Fruit fly (Drosophila melanogaster) whole organism, embryonic: ENCODE measurements around the gene pico.
A peak's percentile ranks its signal among the peaks of the same experiment; 100 is the strongest.

Source experiments
- Antp ChIP-seq: fragments of 200-800 bp; sonication (Bioruptor generic); optimal IDR thresholded peaks from 3 replicates; lab custom pipeline; 2016; ENCODE audit warnings: missing biosample characterization, missing genetic modification characterization
- Bdp1 ChIP-seq: fragments of 200-800 bp; sonication (Bioruptor generic); optimal IDR thresholded peaks from 3 replicates; lab custom pipeline; 2016; ENCODE audit warnings: missing biosample characterization, missing genetic modification characterization
- CG10321 ChIP-seq: fragments of 200-800 bp; sonication (Bioruptor generic); IDR thresholded peaks from 2 replicates; pipeline ENCODE4 v1.3.6; 2022; ENCODE audit warnings: missing biosample characterization, missing genetic modification characterization
- CG10462 ChIP-seq: fragments of 200-800 bp; sonication (Bioruptor generic); optimal IDR thresholded peaks from 2 replicates; lab custom pipeline; 2016; ENCODE audit warnings: missing biosample characterization, missing genetic modification characterization
- CG11093 ChIP-seq: fragments of 200-800 bp; sonication (Bioruptor generic); IDR thresholded peaks from 3 replicates; pipeline ENCODE4 v1.3.6; 2022; ENCODE audit warnings: missing biosample characterization, missing genetic modification characterization
- CG11456 ChIP-seq: fragments of 200-800 bp; sonication (Bioruptor generic); IDR thresholded peaks from 3 replicates; pipeline ENCODE4 v1.3.6; 2022; ENCODE audit warnings: missing biosample characterization, missing genetic modification characterization
- CG11723 ChIP-seq: fragments of 200-800 bp; sonication (Bioruptor generic); optimal IDR thresholded peaks from 2 replicates; lab custom pipeline; 2017; ENCODE audit warnings: missing biosample characterization, mild to moderate bottlenecking, missing genetic modification characterization
- CG12236 ChIP-seq: fragments of 200-800 bp; sonication (Bioruptor generic); optimal IDR thresholded peaks from 2 replicates; lab custom pipeline; 2016; ENCODE audit warnings: missing biosample characterization, missing genetic modification characterization
- CG12391 ChIP-seq: fragments of 200-800 bp; sonication (Bioruptor generic); optimal IDR thresholded peaks from 3 replicates; lab custom pipeline; 2018; ENCODE audit warnings: missing biosample characterization, mild to moderate bottlenecking, missing genetic modification characterization, moderate library complexity
- CG13296 ChIP-seq: fragments of 200-800 bp; sonication (Bioruptor generic); optimal IDR thresholded peaks from 3 replicates; lab custom pipeline; 2018; ENCODE audit warnings: missing biosample characterization, mild to moderate bottlenecking, missing genetic modification characterization
- CG15269 ChIP-seq: fragments of 200-800 bp; sonication (Bioruptor generic); optimal IDR thresholded peaks from 2 replicates; lab custom pipeline; 2018; ENCODE audit warnings: missing biosample characterization, mild to moderate bottlenecking, missing genetic modification characterization, moderate library complexity
- CG1647 ChIP-seq: fragments of 200-800 bp; sonication (Bioruptor generic); optimal IDR thresholded peaks from 3 replicates; lab custom pipeline; 2016; ENCODE audit warnings: missing biosample characterization, missing genetic modification characterization
- CG17361 ChIP-seq: fragments of 200-800 bp; sonication (Bioruptor generic); IDR thresholded peaks from 3 replicates; pipeline ENCODE4 v1.3.6; 2022; ENCODE audit warnings: missing biosample characterization, missing genetic modification characterization
- CG17612 ChIP-seq: fragments of 200-800 bp; sonication (Bioruptor generic); IDR thresholded peaks from 2 replicates; pipeline ENCODE4 v1.3.6; 2022; ENCODE audit warnings: missing biosample characterization, missing genetic modification characterization
- CG32772 ChIP-seq: fragments of 200-800 bp; sonication (Bioruptor generic); IDR thresholded peaks from 2 replicates; pipeline ENCODE4 v1.3.6; 2022; ENCODE audit warnings: missing biosample characterization, missing genetic modification characterization
- CG34376 ChIP-seq: fragments of 200-800 bp; sonication (Bioruptor generic); optimal IDR thresholded peaks from 2 replicates; lab custom pipeline; 2018; ENCODE audit warnings: missing biosample characterization, mild to moderate bottlenecking, missing genetic modification characterization
- CG5180 ChIP-seq: fragments of 200-800 bp; sonication (Bioruptor generic); optimal IDR thresholded peaks from 3 replicates; lab custom pipeline; 2017; ENCODE audit warnings: missing biosample characterization, missing genetic modification characterization, mild to moderate bottlenecking, moderate library complexity, missing genetic modification reagents
- CG7928 ChIP-seq: fragments of 200-800 bp; sonication (Bioruptor generic); optimal IDR thresholded peaks from 2 replicates; lab custom pipeline; 2017; ENCODE audit warnings: missing biosample characterization, mild to moderate bottlenecking, missing genetic modification characterization
- CG9215 ChIP-seq: fragments of 200-800 bp; sonication (Bioruptor generic); IDR thresholded peaks from 2 replicates; pipeline ENCODE4 v1.3.6; 2022; ENCODE audit warnings: missing biosample characterization, missing genetic modification characterization
- D ChIP-seq, 2 experiments: fragments of 200-800 bp in 1 of 2; fragments of >200 bp in 1 of 2; sonication (Bioruptor generic) in 1 of 2; optimal IDR thresholded peaks; 2 replicates in 1 of 2; 3 replicates in 1 of 2; lab custom pipeline; 2017; ENCODE audit warnings: mild to moderate bottlenecking in 1 of 2, missing biosample characterization in 1 of 2, missing genetic modification characterization in 1 of 2, missing genetic modification reagents in 1 of 2
- Dip2 ChIP-seq: fragments of 200-800 bp; sonication (Bioruptor generic); IDR thresholded peaks from 2 replicates; pipeline ENCODE4 v1.3.6; 2022; ENCODE audit warnings: missing biosample characterization, missing genetic modification characterization
- Fer3 ChIP-seq: fragments of 200-800 bp; sonication (Bioruptor generic); optimal IDR thresholded peaks from 2 replicates; lab custom pipeline; 2018; ENCODE audit warnings: missing biosample characterization, mild to moderate bottlenecking, missing genetic modification characterization, moderate library complexity
- HLHmδ ChIP-seq: fragments of 200-800 bp; sonication (Bioruptor generic); optimal IDR thresholded peaks from 2 replicates; lab custom pipeline; 2018; ENCODE audit warnings: missing biosample characterization, mild to moderate bottlenecking, missing genetic modification characterization, moderate library complexity
- HmgZ ChIP-seq: fragments of 200-800 bp; sonication (Bioruptor generic); optimal IDR thresholded peaks from 2 replicates; lab custom pipeline; 2018; ENCODE audit warnings: missing biosample characterization, mild to moderate bottlenecking, missing genetic modification characterization
- Lim3 ChIP-seq: fragments of 200-800 bp; sonication (Bioruptor generic); IDR thresholded peaks from 2 replicates; pipeline ENCODE4 v1.3.6; 2022; ENCODE audit warnings: missing biosample characterization, missing genetic modification characterization
- Neu2 ChIP-seq: fragments of 200-800 bp; sonication (Bioruptor generic); optimal IDR thresholded peaks from 3 replicates; lab custom pipeline; 2016; ENCODE audit warnings: missing biosample characterization, missing genetic modification characterization, borderline replicate concordance
- Nf-YC ChIP-seq: fragments of 200-800 bp; optimal IDR thresholded peaks from 3 replicates; lab custom pipeline; 2019; ENCODE audit warnings: missing biosample characterization, mild to moderate bottlenecking, missing genetic modification characterization, moderate library complexity
- Vsx1 ChIP-seq: fragments of 200-800 bp; sonication (Bioruptor generic); optimal IDR thresholded peaks from 2 replicates; lab custom pipeline; 2017; ENCODE audit warnings: missing biosample characterization, mild to moderate bottlenecking, missing genetic modification characterization, missing genetic modification reagents
- amos ChIP-seq: fragments of 200-800 bp; sonication (Bioruptor generic); IDR thresholded peaks from 2 replicates; pipeline ENCODE4 v1.3.6; 2022; ENCODE audit warnings: missing biosample characterization, missing genetic modification characterization; ENCODE audit not compliant: partially characterized antibody
- aop ChIP-seq: fragments of 200-800 bp; sonication (Bioruptor generic); IDR thresholded peaks from 2 replicates; pipeline ENCODE4 v1.3.6; 2022; ENCODE audit warnings: missing biosample characterization, missing genetic modification characterization
- bigmax ChIP-seq: fragments of 200-800 bp; sonication (Bioruptor generic); optimal IDR thresholded peaks from 2 replicates; lab custom pipeline; 2018; ENCODE audit warnings: missing biosample characterization, mild to moderate bottlenecking, missing genetic modification characterization
- da ChIP-seq: fragments of 200-800 bp; sonication (Bioruptor generic); optimal IDR thresholded peaks from 2 replicates; lab custom pipeline; 2016; ENCODE audit warnings: missing biosample characterization, missing genetic modification characterization
- dan ChIP-seq: fragments of 200-800 bp; sonication (Bioruptor generic); IDR thresholded peaks from 2 replicates; pipeline ENCODE4 v1.3.6; 2022; ENCODE audit warnings: missing biosample characterization, missing genetic modification characterization
- disco-r ChIP-seq: fragments of 200-800 bp; sonication (Bioruptor generic); optimal IDR thresholded peaks from 2 replicates; lab custom pipeline; 2016; ENCODE audit warnings: missing biosample characterization, missing genetic modification characterization
- exex ChIP-seq: fragments of 200-800 bp; sonication (Bioruptor generic); optimal IDR thresholded peaks from 4 replicates; lab custom pipeline; 2018; ENCODE audit warnings: missing biosample characterization, mild to moderate bottlenecking, missing genetic modification characterization, moderate library complexity
- hbn ChIP-seq: fragments of 200-800 bp; sonication (Bioruptor generic); IDR thresholded peaks from 2 replicates; pipeline ENCODE4 v1.3.6; 2022; ENCODE audit warnings: missing biosample characterization, missing genetic modification characterization; ENCODE audit not compliant: partially characterized antibody
- hkb ChIP-seq, 2 experiments: fragments of 200-800 bp in 1 of 2; fragments of >200 bp in 1 of 2; sonication (Bioruptor generic) in 1 of 2; IDR thresholded peaks in 1 of 2; optimal IDR thresholded peaks in 1 of 2; 2 replicates each; pipeline versions ENCODE4 v1.3.6 to Lab custom; 2017 to 2022; ENCODE audit warnings: missing biosample characterization in 1 of 2, missing genetic modification characterization in 1 of 2
- knrl ChIP-seq: fragments of 200-800 bp; sonication (Bioruptor generic); IDR thresholded peaks from 3 replicates; pipeline ENCODE4 v1.3.6; 2022; ENCODE audit warnings: missing biosample characterization, missing genetic modification characterization; ENCODE audit not compliant: partially characterized antibody
- maf-S ChIP-seq: fragments of 200-800 bp; sonication (Bioruptor generic); optimal IDR thresholded peaks from 2 replicates; lab custom pipeline; 2016; ENCODE audit warnings: missing biosample characterization, missing genetic modification characterization
- odd ChIP-seq: fragments of 200-800 bp; sonication (Bioruptor generic); optimal IDR thresholded peaks from 2 replicates; lab custom pipeline; 2017; ENCODE audit warnings: missing biosample characterization, mild to moderate bottlenecking, missing genetic modification characterization
- psq ChIP-seq: fragments of 200-800 bp; sonication (Bioruptor generic); optimal IDR thresholded peaks from 2 replicates; lab custom pipeline; 2017; ENCODE audit warnings: missing biosample characterization, missing genetic modification characterization
- pzg ChIP-seq: fragments of 200-800 bp; sonication (Bioruptor generic); optimal IDR thresholded peaks from 3 replicates; lab custom pipeline; 2018; ENCODE audit warnings: missing biosample characterization, mild to moderate bottlenecking, missing genetic modification characterization, moderate library complexity
- sna ChIP-seq: fragments of 200-800 bp; sonication (Bioruptor generic); IDR thresholded peaks from 2 replicates; pipeline ENCODE4 v1.3.6; 2022; ENCODE audit warnings: missing biosample characterization, missing genetic modification characterization; ENCODE audit not compliant: partially characterized antibody
- tin ChIP-seq: fragments of 200-800 bp; sonication (Bioruptor generic); optimal IDR thresholded peaks from 3 replicates; lab custom pipeline; 2016; ENCODE audit warnings: missing biosample characterization, missing genetic modification characterization
- tio ChIP-seq: fragments of 200-800 bp; sonication (Bioruptor generic); optimal IDR thresholded peaks from 2 replicates; lab custom pipeline; 2017; ENCODE audit warnings: missing biosample characterization, missing genetic modification characterization, inconsistent platforms
- zfh1 ChIP-seq: fragments of 200-800 bp; sonication (Bioruptor generic); IDR thresholded peaks from 3 replicates; pipeline ENCODE4 v1.3.6; 2022; ENCODE audit warnings: missing biosample characterization, missing genetic modification characterization

pico gene

dm6 chrX:19848342-19848793 lies 3.5 kb downstream of the pico start (continued):
- peak; percentile 48; the same call in 1 of the 2 replicates for TF ChIP-seq CG10321
- peak; percentile 76 for TF ChIP-seq CG12391 (tag; lab: Kevin White, UChicago)
- no peak for TF ChIP-seq bigmax (GFP tag; lab: Kevin White, UChicago)
- TF ChIP-seq hkb (optimal IDR thresholded peaks at IDR 0.05; lab: Kevin White, UChicago): no peak
- TF ChIP-seq hkb (GFP tag; IDR thresholded peaks at IDR 0.05; lab: Robert Waterston, UW): peak; percentile 77
- peak; percentile 67 for TF ChIP-seq HmgZ
- peak; percentile 42 for TF ChIP-seq CG10462 (GFP tag; lab: Kevin White, UChicago)
- TF ChIP-seq psq (GFP tag; lab: Kevin White, UChicago): peak; percentile 2
- TF ChIP-seq sna (GFP tag; lab: Robert Waterston, UW): peak; percentile 58; the same call in 1 of the 2 replicates
- peak; percentile 60; the same call in 1 of the 3 replicates for TF ChIP-seq CG11093 (GFP tag; lab: Robert Waterston, UW)
- peak; percentile 60 for TF ChIP-seq Bdp1 (GFP tag; lab: Kevin White, UChicago)
- peak; percentile 33; the same call in 1 of the 2 replicates for TF ChIP-seq CG9215 (GFP tag; lab: Robert Waterston, UW)
- peak; percentile 45 for TF ChIP-seq Fer3 (tag; lab: Kevin White, UChicago)
- peak; percentile 64 for TF ChIP-seq maf-S
- TF ChIP-seq CG32772 (GFP tag; lab: Robert Waterston, UW): peak; percentile 58
- TF ChIP-seq pzg (GFP tag; lab: Kevin White, UChicago): peak; percentile 59
- TF ChIP-seq CG11456 (GFP tag; lab: Robert Waterston, UW): peak; percentile 85

dm6 chrX:19846701-19847383 lies 5.0 kb downstream of the pico start:
- TF ChIP-seq HLHmδ (GFP tag; lab: Kevin White, UChicago): no peak
- TF ChIP-seq CG17612 (GFP tag; lab: Robert Waterston, UW): peak; percentile 71
- TF ChIP-seq CG11723 (GFP tag; lab: Kevin White, UChicago): peak; percentile 89
- peak; percentile 97 for TF ChIP-seq Antp (GFP tag; lab: Kevin White, UChicago)
- TF ChIP-seq CG13296 (GFP tag; lab: Kevin White, UChicago): peak; percentile 91
- peak; percentile 92 for TF ChIP-seq CG1647 (GFP tag; lab: Kevin White, UChicago)
- peak; percentile 89 for TF ChIP-seq Neu2 (GFP tag; lab: Kevin White, UChicago)
- TF ChIP-seq hkb (optimal IDR thresholded peaks at IDR 0.05; lab: Kevin White, UChicago): no peak
- TF ChIP-seq hkb (GFP tag; IDR thresholded peaks at IDR 0.05; lab: Robert Waterston, UW): peak; percentile 96
- TF ChIP-seq da (GFP tag; lab: Kevin White, UChicago): peak; percentile 93
- TF ChIP-seq CG15269 (tag; lab: Kevin White, UChicago): peak; percentile 95
- peak; percentile 94 for TF ChIP-seq tin (GFP tag; lab: Kevin White, UChicago)
- TF ChIP-seq CG7928: peak; percentile 47
- peak; percentile 81 for TF ChIP-seq dan (GFP tag; lab: Robert Waterston, UW)
- peak; percentile 86 for TF ChIP-seq Vsx1 (GFP tag; lab: Kevin White, UChicago)
- peak; percentile 92 for TF ChIP-seq disco-r (GFP tag; lab: Kevin White, UChicago)
- peak; percentile 85 for TF ChIP-seq aop (GFP tag; lab: Robert Waterston, UW)
- peak; percentile 95 for TF ChIP-seq CG17361 (GFP tag; lab: Robert Waterston, UW)
- TF ChIP-seq Lim3 (GFP tag; lab: Robert Waterston, UW): peak; percentile 86
- TF ChIP-seq Nf-YC: peak; percentile 79
- peak; percentile 72 for TF ChIP-seq CG34376
- no peak for TF ChIP-seq Dip2 (GFP tag; lab: Robert Waterston, UW)
- peak; percentile 96 for TF ChIP-seq zfh1 (GFP tag; lab: Robert Waterston, UW)
- TF ChIP-seq CG5180 (GFP tag; lab: Kevin White, UChicago): peak; percentile 84
- TF ChIP-seq knrl: peak; percentile 40; the same call in 1 of the 3 replicates
- no peak for TF ChIP-seq D (optimal IDR thresholded peaks at IDR 0.05; lab: Kevin White, UChicago)
- TF ChIP-seq D (GFP tag; optimal IDR thresholded peaks at IDR 0.05; lab: Kevin White, UChicago): peak; percentile 95
- TF ChIP-seq exex (tag; lab: Kevin White, UChicago): peak; percentile 66
- peak; percentile 89 for TF ChIP-seq odd
- TF ChIP-seq amos: no peak
- TF ChIP-seq CG12236 (GFP tag; lab: Kevin White, UChicago): peak; percentile 88
- TF ChIP-seq hbn (GFP tag; lab: Robert Waterston, UW): no peak
- TF ChIP-seq tio (GFP tag; lab: Kevin White, UChicago): peak; percentile 86
